Worm (Caenorhabditis elegans): ENCODE measurements around the gene sru-48.

Gene sru-48

ce11 chrX:5213565-5213964, 33.6 kb downstream of the sru-48 start (continued):
- TF ChIP-seq ztf-28 (GFP tag; IDR thresholded peaks at IDR 0.05) (no peak), hmg-1.2 (GFP tag; IDR thresholded peaks at IDR 0.05) (no peak), athp-1 (tag; optimal IDR thresholded peaks at IDR 0.05) (no peak), pbrm-1 (GFP tag; IDR thresholded peaks at IDR 0.05) (0 out of 2 replicates have a peak, but pooled peaks have one; percentile 19), F33H1.4 (GFP tag; IDR thresholded peaks at IDR 0.05) (no peak), K12H6.12 (tag; optimal IDR thresholded peaks at IDR 0.05) (no peak), mel-28 (tag; optimal IDR thresholded peaks at IDR 0.05; ENCODE audit: borderline replicate concordance) (no peak), F57C9.4 (tag; optimal IDR thresholded peaks at IDR 0.05) (no peak), ccch-3 (GFP tag; optimal IDR thresholded peaks at IDR 0.05) (no peak), rcor-1 (GFP tag; IDR thresholded peaks at IDR 0.05) (no peak), ceh-91 (GFP tag; IDR thresholded peaks at IDR 0.05) (no peak), attf-6 (GFP tag; IDR thresholded peaks at IDR 0.05) (no peak), unc-130 (GFP tag; optimal IDR thresholded peaks at IDR 0.05) (no peak), sea-2 (GFP tag; IDR thresholded peaks at IDR 0.05) (no peak)

ce11 chrX:5214790-5215189, 34.8 kb downstream of the sru-48 start:
- peak; percentile 22 for TF ChIP-seq fkh-3 (tag; optimal IDR thresholded peaks at IDR 0.05)
- no peak for TF ChIP-seq F57C9.4 (tag; optimal IDR thresholded peaks at IDR 0.05)
- no peak for TF ChIP-seq somi-1 (GFP tag; optimal IDR thresholded peaks at IDR 0.05)
- peak; percentile 90 for TF ChIP-seq zfh-2 (GFP tag; conservative IDR thresholded peaks at IDR 0.05)
- no peak for TF ChIP-seq akir-1 (GFP tag; optimal IDR thresholded peaks at IDR 0.05)
- TF ChIP-seq egrh-3 (GFP tag; IDR thresholded peaks at IDR 0.05) = peak; percentile 65
- no peak for TF ChIP-seq C17E4.6 (GFP tag; IDR thresholded peaks at IDR 0.05)
- 0 out of 2 replicates have a peak, but pooled peaks have one; percentile 8 for TF ChIP-seq lin-26 (GFP tag; IDR thresholded peaks at IDR 0.05)
- TF ChIP-seq ekl-4 (GFP tag; IDR thresholded peaks at IDR 0.05) = 0 out of 2 replicates have a peak, but pooled peaks have one; percentile 7
- no peak for TF ChIP-seq Y79H2A.3 (GFP tag; conservative IDR thresholded peaks at IDR 0.05)
- no peak for TF ChIP-seq mes-4 (tag; optimal IDR thresholded peaks at IDR 0.05)
- no peak for TF ChIP-seq die-1 (tag; optimal IDR thresholded peaks at IDR 0.05)

DNA sequence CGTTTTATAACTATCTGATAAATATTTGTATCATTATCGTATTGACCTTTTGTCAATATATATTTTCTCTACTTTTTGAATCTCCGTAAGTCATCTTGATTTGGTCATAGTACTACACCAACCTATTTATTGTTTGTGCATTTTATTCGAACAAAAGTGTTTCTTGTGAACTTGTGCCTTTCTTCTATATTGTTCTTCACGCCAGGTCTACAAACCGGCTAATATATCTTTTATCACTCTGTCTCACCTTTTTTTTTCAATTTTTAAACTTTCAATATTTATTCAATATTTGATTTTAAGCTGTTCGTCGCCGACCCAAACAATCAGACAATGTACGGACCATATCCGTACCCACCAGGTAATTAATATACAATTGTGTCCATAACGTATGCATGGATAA, 36.1 kb downstream of the sru-48 start, which contains the start of gene hrpa-2:
Gene hrpa-2 (plus strand): TSS at position 301 of the 400 bp plus-strand sequence.
- no peak for TF ChIP-seq hlh-26 (GFP tag; conservative IDR thresholded peaks at IDR 0.05)
- TF ChIP-seq ets-4 (GFP tag; optimal IDR thresholded peaks at IDR 0.05) = no peak
- no peak for TF ChIP-seq Y95B8A.8 (GFP tag; IDR thresholded peaks at IDR 0.05)
- TF ChIP-seq ccch-3 (GFP tag; optimal IDR thresholded peaks at IDR 0.05) = no peak
- TF ChIP-seq ceh-58 (GFP tag; IDR thresholded peaks at IDR 0.05) = no peak
- no peak for TF ChIP-seq lin-35 (GFP tag; optimal IDR thresholded peaks at IDR 0.05)
- no peak for TF ChIP-seq ceh-40 (GFP tag; IDR thresholded peaks at IDR 0.05)
- TF ChIP-seq nhr-80 (tag; optimal IDR thresholded peaks at IDR 0.05) = no peak
- TF ChIP-seq cebp-2 (GFP tag; IDR thresholded peaks at IDR 0.05) = no peak
- TF ChIP-seq ztf-28 (GFP tag; IDR thresholded peaks at IDR 0.05) = no peak
- no peak for TF ChIP-seq dpl-1 (GFP tag; optimal IDR thresholded peaks at IDR 0.05)
- no peak for TF ChIP-seq sptf-2 (GFP tag; optimal IDR thresholded peaks at IDR 0.05)
- no peak for TF ChIP-seq ztf-18 (tag; optimal IDR thresholded peaks at IDR 0.05)
- TF ChIP-seq mel-28 (tag; optimal IDR thresholded peaks at IDR 0.05; ENCODE audit: borderline replicate concordance) = no peak
- TF ChIP-seq Y79H2A.3 (GFP tag; conservative IDR thresholded peaks at IDR 0.05) = no peak
- no peak for TF ChIP-seq T26A5.8 (tag; optimal IDR thresholded peaks at IDR 0.05)
- no peak for TF ChIP-seq snpc-1.3 (tag; optimal IDR thresholded peaks at IDR 0.05; ENCODE audit: insufficient read depth)

Measured in whole organism, young adult.